Worm (Caenorhabditis elegans): Measurements from ENCODE around the gene exos-8.

Gene exos-8

DNA sequence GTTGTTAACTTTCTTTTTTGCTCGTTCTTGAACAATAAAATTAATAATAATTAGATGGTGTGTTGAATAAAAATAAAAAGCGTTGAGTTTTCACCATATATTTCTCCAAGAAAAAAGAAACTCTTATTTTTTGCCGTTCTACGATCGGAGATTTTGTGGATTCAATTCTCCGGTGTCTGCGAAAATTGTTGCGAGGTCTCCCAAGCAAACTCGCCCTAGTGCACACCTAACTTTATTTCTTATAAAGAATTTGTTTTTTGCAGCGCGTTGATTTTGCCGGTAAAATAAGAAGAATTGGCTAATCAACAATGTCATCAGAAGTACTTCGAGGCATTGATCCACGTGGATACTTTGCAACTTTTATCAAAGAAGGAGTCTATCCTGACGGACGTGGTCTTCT is at the start of gene exos-8 (continued):
- TF ChIP-seq let-607 (tag; optimal IDR thresholded peaks at IDR 0.05) (no peak), ccch-3 (GFP tag; optimal IDR thresholded peaks at IDR 0.05) (no peak), hrde-1 (tag; optimal IDR thresholded peaks at IDR 0.05; ENCODE audit: borderline replicate concordance) (no peak), F33H1.4 (GFP tag; IDR thresholded peaks at IDR 0.05) (peak; percentile 21; the same call in 1 of the 2 replicates), aptf-2 (GFP tag; conservative IDR thresholded peaks at IDR 0.05) (0 out of 2 replicates have a peak, but pooled peaks have one; percentile 60), snpc-1.3 (tag; optimal IDR thresholded peaks at IDR 0.05; ENCODE audit: insufficient read depth) (no peak), ama-1 (optimal IDR thresholded peaks at IDR 0.05) (no peak), ama-1 (GFP tag; optimal IDR thresholded peaks at IDR 0.05) (no peak), tbp1 (GFP tag; optimal IDR thresholded peaks at IDR 0.05) (peak; percentile 55), ets-4 (GFP tag; optimal IDR thresholded peaks at IDR 0.05) (no peak), atf-7 (tag; optimal IDR thresholded peaks at IDR 0.05) (no peak), zfh-2 (GFP tag; conservative IDR thresholded peaks at IDR 0.05) (no peak), nfyb-1 (GFP tag; IDR thresholded peaks at IDR 0.05) (no peak), madf-8 (GFP tag; conservative IDR thresholded peaks at IDR 0.05) (peak; percentile 36; the same call in 1 of the 2 replicates), nhr-80 (tag; optimal IDR thresholded peaks at IDR 0.05) (peak; percentile 54), B0019.2 (GFP tag; conservative IDR thresholded peaks at IDR 0.05) (no peak), C06A6.2 (GFP tag; conservative IDR thresholded peaks at IDR 0.05) (no peak), unc-130 (GFP tag; optimal IDR thresholded peaks at IDR 0.05) (peak; percentile 71), F23B12.7 (tag; optimal IDR thresholded peaks at IDR 0.05; ENCODE audit: insufficient read depth) (peak; percentile 86), rpc-1 (optimal IDR thresholded peaks at IDR 0.05) (no peak), rpc-1 (tag; optimal IDR thresholded peaks at IDR 0.05) (no peak), B0261.1 (tag; optimal IDR thresholded peaks at IDR 0.05) (no peak), nhr-27 (tag; optimal IDR thresholded peaks at IDR 0.05) (no peak), efl-1 (GFP tag; optimal IDR thresholded peaks at IDR 0.05) (peak; percentile 65), Y56A3A.18 (GFP tag; IDR thresholded peaks at IDR 0.05) (no peak), lin-26 (GFP tag; IDR thresholded peaks at IDR 0.05) (0 out of 2 replicates have a peak, but pooled peaks have one; percentile 51), F49E8.2 (tag; optimal IDR thresholded peaks at IDR 0.05; ENCODE audit: insufficient read depth) (no peak)

DNA sequence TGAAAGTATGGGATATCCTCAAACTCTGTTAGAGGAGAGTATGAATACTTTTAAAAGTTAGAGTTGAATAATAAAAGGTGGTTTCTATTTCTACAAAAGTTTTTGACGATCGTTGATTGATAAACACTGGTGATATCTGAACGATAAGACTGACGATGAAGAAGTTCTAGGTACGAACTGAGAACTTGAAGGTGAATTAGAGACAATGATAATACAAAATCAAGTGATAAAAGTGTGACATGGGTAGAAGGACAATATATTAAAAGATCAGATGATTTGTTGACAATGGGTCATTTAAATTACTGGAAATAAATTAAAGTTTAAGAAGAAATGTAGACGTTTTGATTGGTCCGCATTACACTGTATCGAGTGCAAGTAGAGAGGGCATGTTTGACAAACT is 46.1 kb upstream of the exos-8 start, which contains the start of gene C18H9.5:
Gene C18H9.5, minus strand, starts transcription at position 179 of the 400 bp plus-strand sequence.
- TF ChIP-seq rcor-1 (GFP tag; IDR thresholded peaks at IDR 0.05): no peak
- TF ChIP-seq ceh-40 (GFP tag; IDR thresholded peaks at IDR 0.05): no peak
- TF ChIP-seq atf-7 (tag; optimal IDR thresholded peaks at IDR 0.05): no peak
- no peak for TF ChIP-seq dpl-1 (GFP tag; optimal IDR thresholded peaks at IDR 0.05)
- TF ChIP-seq zim-3 (tag; optimal IDR thresholded peaks at IDR 0.05): no peak
- no peak for TF ChIP-seq sdz-38 (tag; optimal IDR thresholded peaks at IDR 0.05)
- TF ChIP-seq pbrm-1 (GFP tag; IDR thresholded peaks at IDR 0.05): no peak
- no peak for TF ChIP-seq ztf-18 (tag; optimal IDR thresholded peaks at IDR 0.05)
- TF ChIP-seq aptf-2 (GFP tag; conservative IDR thresholded peaks at IDR 0.05): no peak
- no peak for TF ChIP-seq Y95B8A.8 (GFP tag; IDR thresholded peaks at IDR 0.05)
- TF ChIP-seq ceh-100 (GFP tag; IDR thresholded peaks at IDR 0.05): no peak
- TF ChIP-seq ccch-3 (GFP tag; optimal IDR thresholded peaks at IDR 0.05): no peak

DNA sequence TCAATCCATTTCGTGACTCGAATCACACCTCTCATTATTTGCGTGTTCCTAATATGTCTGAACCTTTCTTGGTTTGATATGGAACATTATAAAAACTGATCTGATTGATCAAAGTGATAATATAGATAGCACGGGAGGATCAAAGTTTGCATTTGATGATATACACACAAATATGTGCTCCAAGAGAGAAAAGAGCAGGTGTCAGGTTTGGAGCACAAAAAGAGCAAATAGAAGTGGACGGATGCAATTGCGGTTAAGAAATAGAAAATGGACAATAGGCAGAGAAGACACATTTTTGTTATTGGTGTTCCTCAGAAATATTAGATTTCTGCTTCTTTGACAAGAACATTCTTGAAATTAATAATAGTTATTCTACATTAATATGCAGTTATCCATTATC is 42.7 kb upstream of the exos-8 start, which contains the start of gene C18H9.1:
Gene C18H9.1, plus strand, starts transcription at position 301 of the 400 bp plus-strand sequence.
- TF ChIP-seq F39B2.1 (GFP tag; IDR thresholded peaks at IDR 0.05) (no peak), ceh-91 (GFP tag; IDR thresholded peaks at IDR 0.05) (no peak), F52B5.7 (tag; optimal IDR thresholded peaks at IDR 0.05) (no peak)
